Fruit fly (Drosophila melanogaster) whole organism, prepupa: ENCODE results near the gene CG6432.

Experiments used
- Blimp-1 ChIP-seq: fragments of 200-800 bp; sonication (Bioruptor generic); optimal IDR thresholded peaks from 3 replicates; lab custom pipeline; 2017; ENCODE audit warnings: missing biosample characterization, missing genetic modification characterization, mild to moderate bottlenecking, moderate library complexity, missing genetic modification reagents
- CG10631 ChIP-seq: fragments of 200-800 bp; sonication (Bioruptor generic); optimal IDR thresholded peaks from 2 replicates; lab custom pipeline; 2016; ENCODE audit warnings: missing biosample characterization, missing genetic modification characterization
- CG10669 ChIP-seq: fragments of 200-800 bp; sonication (Bioruptor generic); optimal IDR thresholded peaks from 3 replicates; lab custom pipeline; 2018; ENCODE audit warnings: missing biosample characterization, mild to moderate bottlenecking, missing genetic modification characterization, moderate library complexity
- CG11902 ChIP-seq: fragments of 200-800 bp; sonication (Bioruptor generic); optimal IDR thresholded peaks from 3 replicates; lab custom pipeline; 2016; ENCODE audit warnings: missing biosample characterization, missing genetic modification characterization
- CG1621 ChIP-seq: fragments of 200-800 bp; sonication (Bioruptor generic); optimal IDR thresholded peaks from 3 replicates; lab custom pipeline; 2018; ENCODE audit warnings: missing biosample characterization, mild to moderate bottlenecking, missing genetic modification characterization
- CG34406 ChIP-seq: fragments of 200-800 bp; sonication (Bioruptor generic); optimal IDR thresholded peaks from 3 replicates; lab custom pipeline; 2016; ENCODE audit warnings: missing biosample characterization, missing genetic modification characterization
- CG3919 ChIP-seq: fragments of 200-800 bp; sonication (Bioruptor generic); optimal IDR thresholded peaks from 3 replicates; lab custom pipeline; 2016; ENCODE audit warnings: missing biosample characterization, missing genetic modification characterization
- CG4318 ChIP-seq: fragments of 200-800 bp; sonication (Bioruptor generic); optimal IDR thresholded peaks from 3 replicates; lab custom pipeline; 2017; ENCODE audit warnings: missing biosample characterization, mild to moderate bottlenecking, missing genetic modification characterization
- CG6276 ChIP-seq: fragments of 200-800 bp; sonication (Bioruptor generic); optimal IDR thresholded peaks from 2 replicates; lab custom pipeline; 2017; ENCODE audit warnings: missing biosample characterization, mild to moderate bottlenecking, missing genetic modification characterization
- CG6792 ChIP-seq: fragments of 200-800 bp; sonication (Bioruptor generic); optimal IDR thresholded peaks from 3 replicates; lab custom pipeline; 2016; ENCODE audit warnings: missing biosample characterization, missing genetic modification characterization
- CG6808 ChIP-seq: fragments of 200-800 bp; sonication (Bioruptor generic); optimal IDR thresholded peaks from 3 replicates; lab custom pipeline; 2017; ENCODE audit warnings: missing biosample characterization, missing genetic modification characterization, mild to moderate bottlenecking, moderate library complexity, missing genetic modification reagents
- CG6854 ChIP-seq: fragments of 200-800 bp; sonication (Bioruptor generic); optimal IDR thresholded peaks from 2 replicates; lab custom pipeline; 2017; ENCODE audit warnings: missing biosample characterization, mild to moderate bottlenecking, missing genetic modification characterization
- CG7368 ChIP-seq: fragments of 200-800 bp; sonication (Bioruptor generic); optimal IDR thresholded peaks from 3 replicates; lab custom pipeline; 2016; ENCODE audit warnings: missing biosample characterization, missing genetic modification characterization
- CG8119 ChIP-seq: fragments of 200-800 bp; sonication (Bioruptor generic); IDR thresholded peaks from 3 replicates; pipeline ENCODE4 v1.3.6; 2022; ENCODE audit warnings: missing biosample characterization, missing genetic modification characterization
- CG8632 ChIP-seq: fragments of 200-800 bp; sonication (Bioruptor generic); optimal IDR thresholded peaks from 3 replicates; lab custom pipeline; 2016; ENCODE audit warnings: missing biosample characterization, missing genetic modification characterization
- Eip75B ChIP-seq: fragments of 200-800 bp; sonication (Bioruptor generic); optimal IDR thresholded peaks from 3 replicates; lab custom pipeline; 2016; ENCODE audit warnings: missing biosample characterization, missing genetic modification characterization
- Eip93F ChIP-seq: fragments of 200-800 bp; sonication (Bioruptor generic); optimal IDR thresholded peaks from 2 replicates; lab custom pipeline; 2016; ENCODE audit warnings: missing biosample characterization, mild to moderate bottlenecking, missing genetic modification characterization
- Ets21C ChIP-seq: fragments of 200-800 bp; sonication (Bioruptor generic); optimal IDR thresholded peaks from 3 replicates; lab custom pipeline; 2016; ENCODE audit warnings: missing biosample characterization, missing genetic modification characterization
- Ets96B ChIP-seq: fragments of 200-800 bp; optimal IDR thresholded peaks from 2 replicates; lab custom pipeline; 2019; ENCODE audit warnings: missing biosample characterization, mild to moderate bottlenecking, missing genetic modification characterization, moderate library complexity
- Hr38 ChIP-seq: sonication (Bioruptor generic); optimal IDR thresholded peaks from 2 replicates; lab custom pipeline; 2016; ENCODE audit warnings: missing biosample characterization, missing genetic modification characterization
- Hr39 ChIP-seq: fragments of 200-800 bp; sonication (Bioruptor generic); optimal IDR thresholded peaks from 2 replicates; lab custom pipeline; 2016; ENCODE audit warnings: missing biosample characterization, missing genetic modification characterization
- Hr4 ChIP-seq: fragments of 200-800 bp; sonication (Bioruptor generic); optimal IDR thresholded peaks from 3 replicates; lab custom pipeline; 2016; ENCODE audit warnings: missing biosample characterization, missing genetic modification characterization
- Lpt ChIP-seq: fragments of 200-800 bp; sonication (Bioruptor generic); optimal IDR thresholded peaks from 3 replicates; lab custom pipeline; 2016; ENCODE audit warnings: missing biosample characterization, missing genetic modification characterization
- Met ChIP-seq: fragments of 200-800 bp; sonication (Bioruptor generic); optimal IDR thresholded peaks from 3 replicates; lab custom pipeline; 2016; ENCODE audit warnings: missing biosample characterization, missing genetic modification characterization
- Sox102F ChIP-seq: fragments of 200-800 bp; sonication (Bioruptor generic); optimal IDR thresholded peaks from 2 replicates; lab custom pipeline; 2016; ENCODE audit warnings: missing biosample characterization, mild to moderate bottlenecking, missing genetic modification characterization
- Sox14 ChIP-seq: fragments of 200-800 bp; sonication (Bioruptor generic); optimal IDR thresholded peaks from 3 replicates; lab custom pipeline; 2016; ENCODE audit warnings: missing biosample characterization, missing genetic modification characterization
- Sox15 ChIP-seq: fragments of 200-800 bp; sonication (Bioruptor generic); optimal IDR thresholded peaks from 3 replicates; lab custom pipeline; 2016; ENCODE audit warnings: missing biosample characterization, missing genetic modification characterization
- achi ChIP-seq: fragments of 200-800 bp; sonication (Bioruptor generic); optimal IDR thresholded peaks from 3 replicates; lab custom pipeline; 2016; ENCODE audit warnings: missing biosample characterization, missing genetic modification characterization
- acj6 ChIP-seq: fragments of 200-800 bp; sonication (Bioruptor generic); optimal IDR thresholded peaks from 3 replicates; lab custom pipeline; 2016; ENCODE audit warnings: missing biosample characterization, missing genetic modification characterization
- dac ChIP-seq: fragments of 200-800 bp; sonication (Bioruptor generic); optimal IDR thresholded peaks from 2 replicates; lab custom pipeline; 2017; ENCODE audit warnings: missing biosample characterization, mild to moderate bottlenecking, missing genetic modification characterization
- esn ChIP-seq: fragments of 200-800 bp; sonication (Bioruptor generic); optimal IDR thresholded peaks from 2 replicates; lab custom pipeline; 2016; ENCODE audit warnings: missing biosample characterization, mild to moderate bottlenecking, missing genetic modification characterization, moderate library complexity
- fd59A ChIP-seq: fragments of 200-800 bp; sonication (Bioruptor generic); optimal IDR thresholded peaks from 2 replicates; lab custom pipeline; 2017; ENCODE audit warnings: missing biosample characterization, mild to moderate bottlenecking, missing genetic modification characterization, missing genetic modification reagents
- fkh ChIP-seq: fragments of 200-800 bp; sonication (Bioruptor generic); optimal IDR thresholded peaks from 3 replicates; lab custom pipeline; 2017; ENCODE audit warnings: missing biosample characterization, mild to moderate bottlenecking, missing genetic modification characterization, moderate library complexity
- net ChIP-seq: fragments of 200-800 bp; sonication (Bioruptor generic); optimal IDR thresholded peaks from 3 replicates; lab custom pipeline; 2016; ENCODE audit warnings: missing biosample characterization, missing genetic modification characterization
- salr ChIP-seq, 2 experiments: fragments of 200-800 bp; sonication (Bioruptor generic); optimal IDR thresholded peaks; 3 replicates each; lab custom pipeline; 2016 to 2018; ENCODE audit warnings: missing biosample characterization in 2 of 2, missing genetic modification characterization in 2 of 2, mild to moderate bottlenecking in 1 of 2
- ss ChIP-seq, 2 experiments: fragments of 200-800 bp; sonication (Bioruptor generic); optimal IDR thresholded peaks; 2 replicates in 1 of 2; 3 replicates in 1 of 2; lab custom pipeline; 2017 to 2018; ENCODE audit warnings: mild to moderate bottlenecking in 2 of 2, missing biosample characterization in 2 of 2, missing genetic modification characterization in 2 of 2, moderate library complexity in 1 of 2
- svp ChIP-seq: fragments of 200-800 bp; sonication (Bioruptor generic); peaks from one replicate; lab custom pipeline; 2016; ENCODE audit warnings: missing biosample characterization, missing genetic modification characterization
- topi ChIP-seq: fragments of 200-800 bp; sonication (Bioruptor generic); optimal IDR thresholded peaks from 3 replicates; lab custom pipeline; 2016; ENCODE audit warnings: missing biosample characterization, missing genetic modification characterization
- vri ChIP-seq: fragments of 200-800 bp; sonication (Bioruptor generic); optimal IDR thresholded peaks from 3 replicates; lab custom pipeline; 2016; ENCODE audit warnings: missing biosample characterization, mild to moderate bottlenecking, missing genetic modification characterization

CG6432 gene

dm6 chr3R:24298534-24298936, 38.2 kb upstream of the CG6432 start (continued):
- TF ChIP-seq CG10631 (GFP tag; lab: Kevin White, UChicago) (peak; percentile 18), ss (GFP tag; optimal IDR thresholded peaks at IDR 0.05; lab: Kevin White, UChicago) (peak in 1 of 2 experiments; percentile 31), Lpt (GFP tag; lab: Kevin White, UChicago) (no peak), Eip75B (no peak), CG1621 (tag; lab: Kevin White, UChicago) (no peak), Ets96B (peak; percentile 24), svp (GFP tag; lab: Kevin White, UChicago) (no peak), esn (GFP tag; lab: Kevin White, UChicago) (peak; percentile 66), CG6808 (GFP tag; lab: Kevin White, UChicago) (peak; percentile 31), CG10669 (peak; percentile 40), Ets21C (GFP tag; lab: Kevin White, UChicago) (no peak), dac (GFP tag; lab: Kevin White, UChicago) (no peak), Sox15 (GFP tag; lab: Kevin White, UChicago) (no peak), CG6792 (GFP tag; lab: Kevin White, UChicago) (no peak), acj6 (GFP tag; lab: Kevin White, UChicago) (peak; percentile 51), CG8632 (GFP tag; lab: Kevin White, UChicago) (peak; percentile 11), Hr39 (GFP tag; lab: Kevin White, UChicago) (peak; percentile 39), CG11902 (GFP tag; lab: Kevin White, UChicago) (no peak), Met (GFP tag; lab: Kevin White, UChicago) (peak; percentile 54), salr (GFP tag; optimal IDR thresholded peaks at IDR 0.05; lab: Kevin White, UChicago) (peak in 1 of 2 experiments; percentile 22), CG8119 (GFP tag; lab: Robert Waterston, UW) (no peak), Sox14 (peak; percentile 34), net (GFP tag; lab: Kevin White, UChicago) (peak; percentile 37), CG34406 (GFP tag; lab: Kevin White, UChicago) (peak; percentile 30), Blimp-1 (GFP tag; lab: Kevin White, UChicago) (no peak), CG3919 (GFP tag; lab: Kevin White, UChicago) (peak; percentile 39), Sox102F (GFP tag; lab: Kevin White, UChicago) (peak; percentile 75), topi (peak; percentile 50), achi (peak; percentile 45), Hr38 (no peak), Eip93F (GFP tag; lab: Kevin White, UChicago) (no peak), CG4318 (GFP tag; lab: Kevin White, UChicago) (peak; percentile 14), Hr4 (GFP tag; lab: Kevin White, UChicago) (peak; percentile 14), vri (GFP tag; lab: Kevin White, UChicago) (peak; percentile 34), fd59A (GFP tag; lab: Kevin White, UChicago) (peak; percentile 2)

- TF ChIP-seq CG6854: no peak
- TF ChIP-seq esn (GFP tag; lab: Kevin White, UChicago): no peak
- no peak for TF ChIP-seq CG11902 (GFP tag; lab: Kevin White, UChicago)
- no peak for TF ChIP-seq CG1621 (tag; lab: Kevin White, UChicago)
- no peak for TF ChIP-seq CG7368
- TF ChIP-seq CG4318 (GFP tag; lab: Kevin White, UChicago): no peak
- no peak for TF ChIP-seq Hr4 (GFP tag; lab: Kevin White, UChicago)
- no peak for TF ChIP-seq Sox14
- no peak for TF ChIP-seq CG6792 (GFP tag; lab: Kevin White, UChicago)
- no peak for TF ChIP-seq CG6276 (GFP tag; lab: Kevin White, UChicago)
- no peak for TF ChIP-seq fd59A (GFP tag; lab: Kevin White, UChicago)
- no peak for TF ChIP-seq Ets96B
- TF ChIP-seq fkh (GFP tag; lab: Kevin White, UChicago): no peak
These were observed 37.6 kb upstream of the CG6432 start for dm6 chr3R:24299148-24299547.
